Fruit fly (Drosophila melanogaster) whole organism, embryonic: ENCODE data around the gene heph.

Experiments
- Atf-2 ChIP-seq: fragments of 200-800 bp; sonication (Bioruptor generic); optimal IDR thresholded peaks from 2 replicates; lab custom pipeline; 2016; ENCODE audit warnings: missing biosample characterization, missing genetic modification characterization
- Atf3 ChIP-seq: fragments of 200-800 bp; sonication (Bioruptor generic); optimal IDR thresholded peaks from 3 replicates; lab custom pipeline; 2016; ENCODE audit warnings: missing biosample characterization, missing genetic modification characterization
- BEAF-32 ChIP-seq: fragments of 200-800 bp; sonication (Bioruptor generic); optimal IDR thresholded peaks from 3 replicates; lab custom pipeline; 2017; ENCODE audit warnings: missing biosample characterization, missing genetic modification characterization, mild to moderate bottlenecking, moderate library complexity, missing genetic modification reagents
- CG10979 ChIP-seq: fragments of 200-800 bp; sonication (Bioruptor generic); optimal IDR thresholded peaks from 2 replicates; lab custom pipeline; 2018; ENCODE audit warnings: missing biosample characterization, mild to moderate bottlenecking, missing genetic modification characterization, moderate library complexity
- CG12104 ChIP-seq: fragments of 200-800 bp; sonication (Bioruptor generic); optimal IDR thresholded peaks from 3 replicates; lab custom pipeline; 2016; ENCODE audit warnings: missing biosample characterization, missing genetic modification characterization
- CG1529 ChIP-seq: fragments of 200-800 bp; sonication (Bioruptor generic); optimal IDR thresholded peaks from 3 replicates; lab custom pipeline; 2018; ENCODE audit warnings: missing biosample characterization, missing genetic modification characterization
- CG17328 ChIP-seq: fragments of 200-800 bp; sonication (Bioruptor generic); IDR thresholded peaks from 2 replicates; pipeline ENCODE4 v1.3.6; 2022; ENCODE audit warnings: missing biosample characterization, missing genetic modification characterization
- CG1832 ChIP-seq: fragments of 200-800 bp; sonication (Bioruptor generic); optimal IDR thresholded peaks from 2 replicates; lab custom pipeline; 2017; ENCODE audit warnings: missing biosample characterization, mild to moderate bottlenecking, missing genetic modification characterization, inconsistent platforms
- CG2712 ChIP-seq: fragments of 200-800 bp; optimal IDR thresholded peaks from 3 replicates; lab custom pipeline; 2019; ENCODE audit warnings: missing biosample characterization, mild to moderate bottlenecking, missing genetic modification characterization, moderate library complexity
- CG31224 ChIP-seq: fragments of 200-800 bp; sonication (Bioruptor generic); IDR thresholded peaks from 2 replicates; pipeline ENCODE4 v1.3.6; 2022; ENCODE audit warnings: missing biosample characterization, missing genetic modification characterization
- CG4328 ChIP-seq: fragments of 200-800 bp; sonication (Bioruptor generic); optimal IDR thresholded peaks from 3 replicates; lab custom pipeline; 2017; ENCODE audit warnings: missing biosample characterization, missing genetic modification reagents, missing genetic modification characterization
- CG5245 ChIP-seq: fragments of 200-800 bp; sonication (Bioruptor generic); optimal IDR thresholded peaks from 3 replicates; lab custom pipeline; 2016; ENCODE audit warnings: missing biosample characterization, missing genetic modification characterization
- CG6654 ChIP-seq: fragments of 200-800 bp; sonication (Bioruptor generic); optimal IDR thresholded peaks from 2 replicates; lab custom pipeline; 2017; ENCODE audit warnings: missing biosample characterization, mild to moderate bottlenecking, missing genetic modification characterization
- CG8290 ChIP-seq, 3 experiments: fragments of 200-800 bp; sonication (Bioruptor generic); optimal IDR thresholded peaks; 2 replicates each; lab custom pipeline; 2016 to 2019; ENCODE audit warnings: missing biosample characterization in 3 of 3, missing genetic modification characterization in 3 of 3, mild to moderate bottlenecking in 2 of 3, moderate library complexity in 1 of 3
- CG9437 ChIP-seq: fragments of 200-800 bp; sonication (Bioruptor generic); optimal IDR thresholded peaks from 2 replicates; lab custom pipeline; 2018; ENCODE audit warnings: missing biosample characterization, mild to moderate bottlenecking, missing genetic modification characterization
- Elba2 ChIP-seq: fragments of 200-800 bp; sonication (Bioruptor generic); optimal IDR thresholded peaks from 3 replicates; lab custom pipeline; 2016; ENCODE audit warnings: missing biosample characterization, missing genetic modification characterization
- Hr51 ChIP-seq, 2 experiments: fragments of 200-800 bp; sonication (Bioruptor generic); optimal IDR thresholded peaks; 2 replicates in 1 of 2; 3 replicates in 1 of 2; lab custom pipeline; 2016 to 2018; ENCODE audit warnings: missing biosample characterization in 2 of 2, missing genetic modification characterization in 2 of 2, mild to moderate bottlenecking in 1 of 2, moderate library complexity in 1 of 2
- Jarid2 ChIP-seq: fragments of 200-800 bp; sonication (Bioruptor generic); optimal IDR thresholded peaks from 3 replicates; lab custom pipeline; 2017; ENCODE audit warnings: mild to moderate bottlenecking, missing biosample characterization, missing genetic modification reagents, missing genetic modification characterization
- MESR4 ChIP-seq: fragments of 200-800 bp; sonication (Bioruptor generic); optimal IDR thresholded peaks from 2 replicates; lab custom pipeline; 2018; ENCODE audit warnings: missing biosample characterization, mild to moderate bottlenecking, missing genetic modification characterization, moderate library complexity
- Med ChIP-seq: fragments of 200-800 bp; sonication (Bioruptor generic); peaks from one replicate; lab custom pipeline; 2016; ENCODE audit warnings: missing biosample characterization, missing genetic modification characterization, mild to moderate bottlenecking, inconsistent platforms, moderate library complexity
- ac ChIP-seq: fragments of 200-800 bp; sonication (Bioruptor generic); optimal IDR thresholded peaks from 3 replicates; lab custom pipeline; 2017; ENCODE audit warnings: missing biosample characterization, mild to moderate bottlenecking, missing genetic modification characterization
- az2 ChIP-seq: fragments of 200-800 bp; sonication (Bioruptor generic); optimal IDR thresholded peaks from 3 replicates; lab custom pipeline; 2016; ENCODE audit warnings: missing biosample characterization, missing genetic modification characterization
- danr ChIP-seq: fragments of 200-800 bp; sonication (Bioruptor generic); IDR thresholded peaks from 2 replicates; pipeline ENCODE4 v1.3.6; 2022; ENCODE audit warnings: missing biosample characterization, missing genetic modification characterization
- dpn ChIP-seq, 2 experiments: fragments of 200-800 bp; sonication (Bioruptor generic); optimal IDR thresholded peaks; 3 replicates each; lab custom pipeline; 2016; ENCODE audit warnings: missing biosample characterization in 2 of 2, missing genetic modification characterization in 2 of 2
- esg ChIP-seq: fragments of 200-800 bp; sonication (Bioruptor generic); conservative IDR thresholded peaks from 2 replicates; pipeline ENCODE4 v1.3.6; 2022; ENCODE audit warnings: missing biosample characterization, missing genetic modification characterization
- fd3F ChIP-seq: fragments of 200-800 bp; sonication (Bioruptor generic); optimal IDR thresholded peaks from 2 replicates; lab custom pipeline; 2018; ENCODE audit warnings: missing biosample characterization, mild to moderate bottlenecking, missing genetic modification characterization, moderate library complexity
- gcm2 ChIP-seq: fragments of 200-800 bp; sonication (Bioruptor generic); optimal IDR thresholded peaks from 2 replicates; lab custom pipeline; 2016; ENCODE audit warnings: missing biosample characterization, missing genetic modification characterization
- grau ChIP-seq: fragments of 200-800 bp; optimal IDR thresholded peaks from 3 replicates; lab custom pipeline; 2019; ENCODE audit warnings: missing biosample characterization, mild to moderate bottlenecking, missing genetic modification characterization, moderate library complexity
- hth ChIP-seq: fragments of >200 bp; optimal IDR thresholded peaks from 2 replicates; lab custom pipeline; 2017; ENCODE audit warnings: inconsistent platforms
- insv ChIP-seq, 2 experiments: fragments of 200-800 bp; sonication (Bioruptor generic); optimal IDR thresholded peaks; 3 replicates each; lab custom pipeline; 2016 to 2018; ENCODE audit warnings: missing biosample characterization in 2 of 2, missing genetic modification characterization in 2 of 2
- lbe ChIP-seq: fragments of 200-800 bp; sonication (Bioruptor generic); optimal IDR thresholded peaks from 2 replicates; lab custom pipeline; 2016; ENCODE audit warnings: missing biosample characterization, mild to moderate bottlenecking, missing genetic modification characterization
- lilli ChIP-seq: fragments of 200-800 bp; sonication (Bioruptor generic); optimal IDR thresholded peaks from 3 replicates; lab custom pipeline; 2016; ENCODE audit warnings: missing biosample characterization, missing genetic modification characterization
- lmd ChIP-seq: fragments of 200-800 bp; sonication (Bioruptor generic); IDR thresholded peaks from 2 replicates; pipeline ENCODE4 v1.3.6; 2022; ENCODE audit warnings: missing biosample characterization, missing genetic modification characterization
- lola ChIP-seq, 3 experiments: fragments of >200 bp in 2 of 3; fragments of 200-800 bp in 1 of 3; sonication (Bioruptor generic) in 1 of 3; optimal IDR thresholded peaks; 2 replicates each; lab custom pipeline; 2017 to 2019; ENCODE audit warnings: missing biosample characterization in 3 of 3, missing genetic modification characterization in 3 of 3, mild to moderate bottlenecking in 1 of 3, moderate library complexity in 1 of 3
- pfk ChIP-seq: fragments of 200-800 bp; sonication (Bioruptor generic); optimal IDR thresholded peaks from 2 replicates; lab custom pipeline; 2018; ENCODE audit warnings: missing biosample characterization, mild to moderate bottlenecking, missing genetic modification characterization, moderate library complexity
- pho ChIP-seq: fragments of 200-800 bp; sonication (Bioruptor generic); optimal IDR thresholded peaks from 2 replicates; lab custom pipeline; 2016; ENCODE audit warnings: missing biosample characterization, missing genetic modification characterization
- ranshi ChIP-seq: fragments of 200-800 bp; sonication (Bioruptor generic); IDR thresholded peaks from 2 replicates; pipeline ENCODE4 v1.3.6; 2022; ENCODE audit warnings: missing biosample characterization, missing genetic modification characterization
- sens ChIP-seq: fragments of 200-800 bp; sonication (Bioruptor generic); peaks from one replicate; lab custom pipeline; 2016; ENCODE audit warnings: missing biosample characterization, missing genetic modification characterization
- shn ChIP-seq: fragments of 200-800 bp; sonication (Bioruptor generic); optimal IDR thresholded peaks from 3 replicates; lab custom pipeline; 2016; ENCODE audit warnings: missing biosample characterization, missing genetic modification characterization
- slp2 ChIP-seq: fragments of 200-800 bp; sonication (Bioruptor generic); optimal IDR thresholded peaks from 2 replicates; lab custom pipeline; 2016; ENCODE audit warnings: missing biosample characterization, missing genetic modification characterization
- sob ChIP-seq: fragments of 200-800 bp; sonication (Bioruptor generic); IDR thresholded peaks from 2 replicates; pipeline ENCODE4 v1.3.6; 2022; ENCODE audit warnings: missing biosample characterization, missing genetic modification characterization
- vfl ChIP-seq: fragments of 200-800 bp; sonication (Bioruptor generic); optimal IDR thresholded peaks from 2 replicates; lab custom pipeline; 2016; ENCODE audit warnings: missing biosample characterization, missing genetic modification characterization
- zfh2 ChIP-seq: fragments of 200-800 bp; sonication (Bioruptor generic); optimal IDR thresholded peaks from 2 replicates; lab custom pipeline; 2016; ENCODE audit warnings: missing biosample characterization, missing genetic modification characterization

Gene heph

DNA sequence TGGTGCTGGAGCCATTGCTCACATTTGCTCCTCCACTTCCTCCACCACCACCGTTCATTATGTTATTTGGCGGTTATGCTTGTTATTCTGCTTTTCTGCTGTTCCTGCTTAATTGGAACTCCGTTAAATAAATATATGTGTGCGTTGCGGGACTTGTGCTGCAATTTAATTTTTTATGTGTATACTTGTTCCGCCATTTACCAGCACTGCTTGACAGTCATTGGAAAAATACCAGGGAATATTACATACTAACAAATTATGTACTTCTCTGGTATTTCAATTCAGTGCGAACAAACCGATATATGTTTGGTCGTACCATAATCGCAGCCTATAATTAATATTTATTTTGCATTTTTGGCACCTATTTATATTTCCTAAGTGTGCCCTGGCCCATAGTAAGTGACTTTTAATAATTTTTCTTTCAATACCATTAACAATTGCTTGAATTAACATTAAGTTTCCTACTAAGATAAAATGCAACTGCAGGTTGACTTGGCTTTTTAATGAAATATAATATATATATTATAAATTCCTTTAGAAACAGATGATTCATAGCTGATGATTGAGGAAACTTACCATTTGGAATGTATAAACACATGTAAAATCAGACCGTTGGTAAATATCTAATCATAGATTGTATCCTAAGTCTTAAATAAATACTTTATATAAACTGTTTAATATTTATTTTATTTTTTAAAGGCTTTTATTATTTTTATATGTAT is 36.6 kb upstream of the heph start, which contains the start of the genes krz and mod (continued):
- peak; percentile 21 for TF ChIP-seq Jarid2 (GFP tag; lab: Kevin White, UChicago)
- no peak for TF ChIP-seq gcm2 (GFP tag; lab: Kevin White, UChicago)
- TF ChIP-seq MESR4 (GFP tag; lab: Kevin White, UChicago), result peak; percentile 99
- TF ChIP-seq slp2 (GFP tag; lab: Kevin White, UChicago), result no peak
- TF ChIP-seq Elba2, result no peak
- TF ChIP-seq vfl (GFP tag; lab: Kevin White, UChicago), result no peak
- TF ChIP-seq CG17328, result peak; percentile 35; the same call in 1 of the 2 replicates
- no peak for TF ChIP-seq ranshi (GFP tag; lab: Robert Waterston, UW)
- TF ChIP-seq CG2712 (tag; lab: Kevin White, UChicago), result peak; percentile 7
- no peak for TF ChIP-seq Atf-2 (GFP tag; lab: Kevin White, UChicago)
- peak; percentile 2 for TF ChIP-seq shn (GFP tag; lab: Kevin White, UChicago)
- TF ChIP-seq zfh2, result peak; percentile 2
- TF ChIP-seq dpn (GFP tag; optimal IDR thresholded peaks at IDR 0.05; lab: Kevin White, UChicago), result peak in 1 of 2 experiments; percentile 20
- peak in 1 of 2 experiments; percentile 3 for TF ChIP-seq Hr51 (GFP tag; optimal IDR thresholded peaks at IDR 0.05; lab: Kevin White, UChicago)
- no peak for TF ChIP-seq fd3F (GFP tag; lab: Kevin White, UChicago)
- TF ChIP-seq lilli (GFP tag; lab: Kevin White, UChicago), result peak; percentile 36
- no peak for TF ChIP-seq CG12104 (GFP tag; lab: Kevin White, UChicago)
- TF ChIP-seq hth, result no peak
- TF ChIP-seq CG5245 (GFP tag; lab: Kevin White, UChicago), result no peak
- no peak for TF ChIP-seq CG6654
- TF ChIP-seq CG1832 (GFP tag; lab: Kevin White, UChicago), result no peak
- no peak for TF ChIP-seq ac (GFP tag; lab: Kevin White, UChicago)
- TF ChIP-seq BEAF-32 (GFP tag; lab: Kevin White, UChicago), result peak; percentile 52
- peak; percentile 33; the same call in 1 of the 2 replicates for TF ChIP-seq sob (GFP tag; lab: Robert Waterston, UW)
- peak; percentile 30 for TF ChIP-seq pho
- TF ChIP-seq lmd (GFP tag; lab: Robert Waterston, UW), result no peak
- no peak for TF ChIP-seq CG1529 (GFP tag; lab: Kevin White, UChicago)
- no peak for TF ChIP-seq az2 (GFP tag; lab: Kevin White, UChicago)
- no peak for TF ChIP-seq CG10979 (tag; lab: Kevin White, UChicago)
- TF ChIP-seq pfk (GFP tag; lab: Kevin White, UChicago), result no peak
- no peak for TF ChIP-seq CG4328 (GFP tag; lab: Kevin White, UChicago)
- TF ChIP-seq danr, result no peak
- 0 out of 2 replicates have a peak, but pooled peaks have one; percentile 7 for TF ChIP-seq esg (GFP tag; lab: Robert Waterston, UW)
- peak; percentile 9 for TF ChIP-seq CG9437 (GFP tag; lab: Kevin White, UChicago)
- TF ChIP-seq Atf3 (GFP tag; lab: Kevin White, UChicago), result no peak
- peak; percentile 91 for TF ChIP-seq sens (GFP tag; lab: Kevin White, UChicago)
- no peak for TF ChIP-seq lbe (GFP tag; lab: Kevin White, UChicago)
- peak in 2 of 3 experiments; percentile 26 to 93 for TF ChIP-seq lola (GFP tag; optimal IDR thresholded peaks at IDR 0.05; lab: Kevin White, UChicago)

DNA sequence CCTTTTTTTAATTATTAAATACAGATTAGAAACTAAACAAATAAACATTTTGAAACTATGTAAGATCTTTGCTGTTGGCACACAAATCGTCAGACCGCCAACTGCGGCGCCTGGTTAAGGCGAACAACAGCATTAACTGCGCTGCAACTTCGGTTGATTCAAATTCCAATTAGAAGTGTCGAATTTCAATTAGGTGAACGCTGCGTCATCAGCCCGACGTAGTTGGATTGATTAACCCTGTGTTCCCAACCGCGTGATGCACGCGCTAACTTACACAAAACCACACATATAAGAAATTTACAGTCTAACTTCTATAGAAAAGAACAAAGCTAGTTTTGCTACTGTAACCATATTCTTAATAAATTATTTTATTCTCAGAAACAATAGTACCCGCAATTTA is 35.4 kb upstream of the heph start:
- TF ChIP-seq Med (GFP tag; lab: Kevin White, UChicago), result peak; percentile 14
- TF ChIP-seq CG31224, result no peak
- TF ChIP-seq insv (GFP tag; optimal IDR thresholded peaks at IDR 0.05; lab: Kevin White, UChicago), result peak in 1 of 2 experiments; percentile 88
- peak; percentile 46 for TF ChIP-seq grau (tag; lab: Kevin White, UChicago)
- TF ChIP-seq CG8290 (GFP tag; optimal IDR thresholded peaks at IDR 0.05; lab: Kevin White, UChicago), result no peak
- no peak for TF ChIP-seq CG8290 (tag; optimal IDR thresholded peaks at IDR 0.05; lab: Kevin White, UChicago)
- no peak for TF ChIP-seq lmd (GFP tag; lab: Robert Waterston, UW)
